Fruit fly (Drosophila melanogaster): Measurements from ENCODE around the gene CG13606.

dm6 chr3R:24186188-24186587 lies 13.8 kb downstream of the CG13606 start, which contains the start of gene mora:
- TF ChIP-seq Eip93F (GFP tag; optimal IDR thresholded peaks at IDR 0.05), result no peak
- TF ChIP-seq Ets96B (tag; optimal IDR thresholded peaks at IDR 0.05), result no peak
- TF ChIP-seq OdsH (GFP tag; optimal IDR thresholded peaks at IDR 0.05), result no peak
- TF ChIP-seq CG8119 (GFP tag; IDR thresholded peaks at IDR 0.05), result no peak
- TF ChIP-seq topi (GFP tag; optimal IDR thresholded peaks at IDR 0.05), result no peak
- TF ChIP-seq Blimp-1 (GFP tag; optimal IDR thresholded peaks at IDR 0.05), result no peak
- no peak for TF ChIP-seq CG11902 (GFP tag; optimal IDR thresholded peaks at IDR 0.05)
- no peak for TF ChIP-seq Eip75B (GFP tag; optimal IDR thresholded peaks at IDR 0.05)
- TF ChIP-seq Sox102F (GFP tag; optimal IDR thresholded peaks at IDR 0.05), result no peak
- no peak for TF ChIP-seq Gug (GFP tag; IDR thresholded peaks at IDR 0.05)
- TF ChIP-seq CG31627 (GFP tag; optimal IDR thresholded peaks at IDR 0.05), result no peak
